Fruit fly (Drosophila melanogaster) Kc167 (cell line): ENCODE results near the gene robo2.

Experiments
- Sin3A ChIP-seq: fragments of >200 bp; optimal IDR thresholded peaks from 2 replicates; lab custom pipeline; 2018; ENCODE audit warnings: missing external identifiers
- insv ChIP-seq: fragments of >200 bp; optimal IDR thresholded peaks from 3 replicates; lab custom pipeline; 2018; ENCODE audit warnings: missing external identifiers
- psq ChIP-seq: fragments of >200 bp; optimal IDR thresholded peaks from 2 replicates; lab custom pipeline; 2017; ENCODE audit warnings: missing external identifiers
- ttk ChIP-seq: sonication (Bioruptor generic); optimal IDR thresholded peaks from 2 replicates; lab custom pipeline; 2017; ENCODE audit warnings: missing external identifiers

dm6 chr2L:1429558-1429957 lies 9.3 kb upstream of the robo2 start:
- no peak for TF ChIP-seq insv (lab: Kevin White, UChicago)
- TF ChIP-seq Sin3A = no peak
- TF ChIP-seq psq = no peak
- no peak for TF ChIP-seq ttk
